Worm (Caenorhabditis elegans): Measurements from ENCODE around the gene F08D12.7.

F08D12.7 gene

DNA sequence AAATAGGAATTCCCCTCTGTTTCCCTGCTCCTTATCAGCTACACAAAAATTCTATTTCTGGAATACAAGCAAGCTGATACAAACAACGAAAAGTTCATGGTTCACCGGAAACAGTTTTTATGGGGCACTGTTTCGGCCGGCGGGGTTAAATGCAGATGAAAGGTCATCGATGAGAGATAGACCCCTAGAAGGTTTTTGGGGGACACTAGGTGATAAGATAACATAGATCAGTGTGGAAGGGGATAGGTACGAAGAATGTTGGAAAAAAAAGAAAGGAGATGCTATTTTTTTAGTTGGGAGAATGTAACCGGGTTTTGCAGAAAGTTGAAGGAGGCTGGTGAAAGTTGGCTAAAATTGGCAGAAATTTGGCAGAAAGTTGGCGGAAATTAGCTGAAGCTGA lies 36.6 kb upstream of the F08D12.7 start:
- TF ChIP-seq lim-7 (GFP tag; IDR thresholded peaks at IDR 0.05) (no peak), nhr-28 (tag; optimal IDR thresholded peaks at IDR 0.05) (peak; percentile 12)

DNA sequence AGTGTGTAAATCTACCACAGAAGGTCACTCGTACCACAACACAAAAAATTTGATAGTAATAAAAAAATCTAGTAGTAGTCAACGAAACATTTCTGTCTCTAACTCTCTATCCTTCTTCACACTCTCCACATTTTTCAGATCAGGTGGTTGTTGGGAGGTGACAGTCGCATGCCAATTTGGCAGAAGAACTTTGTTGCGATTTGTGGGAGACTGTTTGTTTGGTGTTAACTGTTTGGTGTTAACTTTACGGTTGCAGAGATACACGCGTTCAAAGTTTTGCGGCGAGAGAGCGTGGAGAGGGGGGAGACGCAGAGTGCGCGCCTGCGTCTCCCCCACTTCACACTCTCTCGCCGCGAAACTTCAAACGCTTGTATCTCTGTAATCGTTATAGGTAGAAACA lies 36.0 kb upstream of the F08D12.7 start:
- TF ChIP-seq lin-1 (GFP tag; IDR thresholded peaks at IDR 0.05), result 0 out of 2 replicates have a peak, but pooled peaks have one; percentile 22
- peak; percentile 64; the same call in 1 of the 2 replicates for TF ChIP-seq tra-1 (GFP tag; IDR thresholded peaks at IDR 0.05)
- TF ChIP-seq php-3 (GFP tag; IDR thresholded peaks at IDR 0.05), result 0 out of 2 replicates have a peak, but pooled peaks have one; percentile 15
- TF ChIP-seq pha-4 (GFP tag; IDR thresholded peaks at IDR 0.05), result 0 out of 2 replicates have a peak, but pooled peaks have one; percentile 52
- TF ChIP-seq pha-4 (tag; optimal IDR thresholded peaks at IDR 0.05), result no peak
- TF ChIP-seq hlh-11 (tag; optimal IDR thresholded peaks at IDR 0.05), result peak; percentile 37
- TF ChIP-seq dve-1 (tag; optimal IDR thresholded peaks at IDR 0.05; ENCODE audit: insufficient read depth), result peak; percentile 79
- no peak for TF ChIP-seq ceh-20 (GFP tag; IDR thresholded peaks at IDR 0.05)
- TF ChIP-seq set-16 (GFP tag; IDR thresholded peaks at IDR 0.05), result peak; percentile 26; the same call in 1 of the 2 replicates
- TF ChIP-seq nhr-48 (tag; optimal IDR thresholded peaks at IDR 0.05), result peak; percentile 75
- no peak for TF ChIP-seq nhr-42 (GFP tag; IDR thresholded peaks at IDR 0.05)
- TF ChIP-seq nhr-28 (tag; optimal IDR thresholded peaks at IDR 0.05), result peak; percentile 32
- TF ChIP-seq aha-1 (tag), result no peak
- no peak for TF ChIP-seq F49E8.2 (tag; optimal IDR thresholded peaks at IDR 0.05; ENCODE audit: borderline replicate concordance)
- peak; percentile 85 for TF ChIP-seq dmd-6 (GFP tag; IDR thresholded peaks at IDR 0.05)
- TF ChIP-seq nhr-111 (GFP tag; optimal IDR thresholded peaks at IDR 0.05), result no peak
- no peak for TF ChIP-seq nhr-25 (tag; optimal IDR thresholded peaks at IDR 0.05; ENCODE audit: borderline replicate concordance, insufficient read depth)
- no peak for TF ChIP-seq fos-1 (tag; optimal IDR thresholded peaks at IDR 0.05)
- peak; percentile 80 for TF ChIP-seq hlh-30 (tag; optimal IDR thresholded peaks at IDR 0.05; ENCODE audit: insufficient read depth)

DNA sequence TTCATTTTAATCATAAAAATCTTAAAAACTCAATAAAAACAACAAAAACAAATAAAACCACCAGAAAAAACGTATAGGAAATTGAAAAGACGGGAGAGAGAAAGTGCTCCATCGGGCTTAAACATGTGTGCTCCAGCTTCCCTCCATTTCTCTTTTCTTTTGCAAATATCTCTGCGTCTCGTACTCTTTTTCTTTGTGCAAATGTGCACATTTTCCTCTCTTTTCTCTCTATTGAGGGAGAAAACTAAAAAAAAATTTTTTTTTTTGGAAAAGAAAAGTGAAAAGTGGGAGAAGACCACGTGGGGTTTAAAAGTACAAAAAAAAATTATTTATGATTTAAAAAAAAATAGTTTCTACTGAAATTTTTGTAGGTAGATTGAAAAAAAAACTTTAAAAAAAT lies 35.3 kb upstream of the F08D12.7 start:
- TF ChIP-seq mdl-1 (tag; optimal IDR thresholded peaks at IDR 0.05) (peak in 1 of 2 experiments; percentile 65), hlh-30 (tag; optimal IDR thresholded peaks at IDR 0.05; ENCODE audit: insufficient read depth) (peak; percentile 26), lin-13 (GFP tag; optimal IDR thresholded peaks at IDR 0.05) (no peak), nhr-6 (tag; optimal IDR thresholded peaks at IDR 0.05) (peak; percentile 19), lsy-2 (tag; optimal IDR thresholded peaks at IDR 0.05) (peak in 1 of 2 experiments; percentile 52), mes-2 (tag; optimal IDR thresholded peaks at IDR 0.05; ENCODE audit: poor library complexity, severe bottlenecking) (peak; percentile 0), ztf-11 (tag; optimal IDR thresholded peaks at IDR 0.05) (no peak), egl-43 (GFP tag; IDR thresholded peaks at IDR 0.05) (no peak), aha-1 (tag) (peak; percentile 20), dmd-6 (GFP tag; IDR thresholded peaks at IDR 0.05) (peak; percentile 48), hlh-11 (tag; optimal IDR thresholded peaks at IDR 0.05) (peak; percentile 43), fkh-10 (GFP tag; optimal IDR thresholded peaks at IDR 0.05) (peak; percentile 1), tra-1 (GFP tag; IDR thresholded peaks at IDR 0.05) (no peak), mep-1 (tag; optimal IDR thresholded peaks at IDR 0.05) (peak; percentile 52), pha-4 (GFP tag; IDR thresholded peaks at IDR 0.05) (0 out of 2 replicates have a peak, but pooled peaks have one; percentile 20), pha-4 (tag; optimal IDR thresholded peaks at IDR 0.05) (no peak)

DNA sequence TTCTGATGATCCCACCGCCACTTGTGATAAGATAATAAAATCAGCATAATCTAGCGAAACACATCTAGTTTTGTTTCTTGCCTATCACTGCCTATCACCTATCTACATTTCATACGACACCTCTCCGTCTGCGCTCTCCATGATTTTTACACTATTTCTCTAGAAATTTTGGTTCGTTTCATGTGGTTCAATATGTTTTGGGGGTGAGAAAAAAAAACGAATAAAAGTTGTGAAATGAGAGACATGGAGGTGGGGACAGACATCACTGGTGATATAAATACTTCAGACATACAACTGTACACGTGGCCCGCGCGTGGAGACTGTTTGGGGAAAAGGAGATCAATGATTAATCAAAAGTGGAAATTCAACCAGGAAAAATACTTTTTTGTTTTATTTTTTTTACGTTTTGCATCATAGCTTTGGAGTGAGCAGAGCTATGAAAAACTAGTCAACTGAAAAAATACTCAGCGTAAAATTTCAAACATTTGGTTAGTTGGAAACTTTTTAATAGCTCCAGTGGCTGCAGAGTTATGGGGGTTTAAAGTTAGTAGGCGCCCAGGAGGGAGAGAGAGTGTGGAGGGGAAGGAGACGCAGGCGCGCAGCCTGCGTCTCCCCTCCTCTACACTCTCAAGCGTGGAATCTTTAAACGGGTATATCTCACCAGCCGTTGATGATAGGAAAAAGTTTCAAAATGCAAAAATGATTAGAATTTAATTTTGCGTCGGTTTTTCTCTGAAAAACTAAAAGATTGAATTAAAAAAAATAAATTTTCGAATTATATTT lies 34.1 kb upstream of the F08D12.7 start:
- TF ChIP-seq hlh-11 (tag; optimal IDR thresholded peaks at IDR 0.05) (peak; percentile 69), ceh-44 (GFP tag; IDR thresholded peaks at IDR 0.05) (no peak), Y48G9A.11 (GFP tag; IDR thresholded peaks at IDR 0.05) (no peak), T26A8.4 (GFP tag; IDR thresholded peaks at IDR 0.05) (no peak), ztf-11 (tag; optimal IDR thresholded peaks at IDR 0.05) (no peak), hlh-30 (tag; optimal IDR thresholded peaks at IDR 0.05; ENCODE audit: insufficient read depth) (peak; percentile 64), dve-1 (tag; optimal IDR thresholded peaks at IDR 0.05; ENCODE audit: insufficient read depth) (peak; percentile 64), mep-1 (tag; optimal IDR thresholded peaks at IDR 0.05) (peak; percentile 16), dmd-6 (GFP tag; IDR thresholded peaks at IDR 0.05) (peak; percentile 68), nhr-48 (tag; optimal IDR thresholded peaks at IDR 0.05) (peak; percentile 70), ceh-62 (tag; optimal IDR thresholded peaks at IDR 0.05) (no peak), lin-39 (tag; optimal IDR thresholded peaks at IDR 0.05) (no peak), lin-15B (tag; optimal IDR thresholded peaks at IDR 0.05) (no peak), mxl-3 (GFP tag; optimal IDR thresholded peaks at IDR 0.05) (peak; percentile 70), pqm-1 (tag; optimal IDR thresholded peaks at IDR 0.05) (peak; percentile 82), nhr-28 (tag; optimal IDR thresholded peaks at IDR 0.05) (peak; percentile 63), mxl-2 (GFP tag; conservative IDR thresholded peaks at IDR 0.05) (peak; percentile 66; the same call in 1 of the 2 replicates), lim-7 (GFP tag; IDR thresholded peaks at IDR 0.05) (no peak), pha-4 (GFP tag; IDR thresholded peaks at IDR 0.05) (0 out of 2 replicates have a peak, but pooled peaks have one; percentile 7), pha-4 (tag; optimal IDR thresholded peaks at IDR 0.05) (no peak), madf-9 (GFP tag; conservative IDR thresholded peaks at IDR 0.05) (no peak), unc-62 (GFP tag; optimal IDR thresholded peaks at IDR 0.05 in 1 of 2) (peak in 1 of 2 experiments; percentile 70), unc-62 (tag; optimal IDR thresholded peaks at IDR 0.05) (no peak)

Measured in whole organism, L4 larva.